Fruit fly (Drosophila melanogaster) whole organism, pupa: ENCODE measurements around the gene Sys1.

Experiments used
- CG10348 ChIP-seq: fragments of 200-800 bp; sonication (Bioruptor generic); IDR thresholded peaks from 2 replicates; pipeline ENCODE4 v1.3.6; 2022; ENCODE audit warnings: missing biosample characterization, missing genetic modification characterization
- CG12605 ChIP-seq: fragments of 200-800 bp; sonication (Bioruptor generic); IDR thresholded peaks from 2 replicates; pipeline ENCODE4 v1.3.6; 2022; ENCODE audit warnings: missing biosample characterization, missing genetic modification characterization
- CG13204 ChIP-seq: fragments of 200-800 bp; sonication (Bioruptor generic); optimal IDR thresholded peaks from 2 replicates; lab custom pipeline; 2018; ENCODE audit warnings: missing biosample characterization, mild to moderate bottlenecking, missing genetic modification characterization, moderate library complexity
- CG14655 ChIP-seq: fragments of 200-800 bp; sonication (Bioruptor generic); optimal IDR thresholded peaks from 3 replicates; lab custom pipeline; 2017; ENCODE audit warnings: mild to moderate bottlenecking, missing biosample characterization, missing genetic modification reagents, missing genetic modification characterization
- CG15710 ChIP-seq: fragments of 200-800 bp; sonication (Bioruptor generic); optimal IDR thresholded peaks from 2 replicates; lab custom pipeline; 2018; ENCODE audit warnings: missing biosample characterization, mild to moderate bottlenecking, missing genetic modification characterization, moderate library complexity
- CG17806 ChIP-seq: fragments of 200-800 bp; sonication (Bioruptor generic); optimal IDR thresholded peaks from 2 replicates; lab custom pipeline; 2018; ENCODE audit warnings: missing biosample characterization, mild to moderate bottlenecking, missing genetic modification characterization, moderate library complexity
- CG32121 ChIP-seq: fragments of 200-800 bp; sonication (Bioruptor generic); IDR thresholded peaks from 2 replicates; pipeline ENCODE4 v1.3.6; 2022; ENCODE audit warnings: missing biosample characterization, missing genetic modification characterization
- CG34367 ChIP-seq: fragments of 200-800 bp; sonication (Bioruptor generic); optimal IDR thresholded peaks from 2 replicates; lab custom pipeline; 2018; ENCODE audit warnings: missing biosample characterization, mild to moderate bottlenecking, missing genetic modification characterization
- CG4496 ChIP-seq: fragments of 200-800 bp; sonication (Bioruptor generic); IDR thresholded peaks from 3 replicates; pipeline ENCODE4 v1.3.6; 2022; ENCODE audit warnings: missing biosample characterization, missing genetic modification characterization
- CG8159 ChIP-seq: fragments of 200-800 bp; sonication (Bioruptor generic); optimal IDR thresholded peaks from 3 replicates; lab custom pipeline; 2018; ENCODE audit warnings: missing biosample characterization, mild to moderate bottlenecking, missing genetic modification characterization, moderate library complexity
- CG8301 ChIP-seq: fragments of 200-800 bp; sonication (Bioruptor generic); optimal IDR thresholded peaks from 2 replicates; lab custom pipeline; 2018; ENCODE audit warnings: missing biosample characterization, mild to moderate bottlenecking, missing genetic modification characterization
- CG9948 ChIP-seq: fragments of 200-800 bp; sonication (Bioruptor generic); optimal IDR thresholded peaks from 2 replicates; lab custom pipeline; 2018; ENCODE audit warnings: missing biosample characterization, mild to moderate bottlenecking, missing genetic modification characterization, moderate library complexity
- D1 ChIP-seq: fragments of 200-800 bp; sonication (Bioruptor generic); optimal IDR thresholded peaks from 2 replicates; lab custom pipeline; 2018; ENCODE audit warnings: missing biosample characterization, mild to moderate bottlenecking, missing genetic modification characterization, moderate library complexity
- EcR ChIP-seq: fragments of 200-800 bp; sonication (Bioruptor generic); optimal IDR thresholded peaks from 3 replicates; lab custom pipeline; 2019; ENCODE audit warnings: missing biosample characterization, missing genetic modification characterization, mild to moderate bottlenecking, moderate library complexity, missing genetic modification reagents
- Ets98B ChIP-seq: fragments of 200-800 bp; sonication (Bioruptor generic); IDR thresholded peaks from 2 replicates; pipeline ENCODE4 v1.3.6; 2022; ENCODE audit warnings: missing biosample characterization, missing genetic modification characterization
- Pif1A ChIP-seq: fragments of 200-800 bp; sonication (Bioruptor generic); optimal IDR thresholded peaks from 3 replicates; lab custom pipeline; 2016; ENCODE audit warnings: missing biosample characterization, missing genetic modification characterization
- Pif1B ChIP-seq: fragments of 200-800 bp; sonication (Bioruptor generic); optimal IDR thresholded peaks from 3 replicates; lab custom pipeline; 2016; ENCODE audit warnings: missing biosample characterization, missing genetic modification characterization
- Snoo ChIP-seq: fragments of 200-800 bp; sonication (Bioruptor generic); optimal IDR thresholded peaks from 3 replicates; lab custom pipeline; 2017; ENCODE audit warnings: missing biosample characterization, mild to moderate bottlenecking, missing genetic modification characterization, inconsistent platforms
- fd96Ca ChIP-seq: fragments of 200-800 bp; sonication (Bioruptor generic); IDR thresholded peaks from 3 replicates; pipeline ENCODE4 v1.3.6; 2022; ENCODE audit warnings: missing biosample characterization, missing genetic modification characterization
- gl ChIP-seq: fragments of 200-800 bp; sonication (Bioruptor generic); optimal IDR thresholded peaks from 2 replicates; lab custom pipeline; 2018; ENCODE audit warnings: missing biosample characterization, mild to moderate bottlenecking, missing genetic modification characterization
- rn ChIP-seq: fragments of 200-800 bp; sonication (Bioruptor generic); IDR thresholded peaks from 2 replicates; pipeline ENCODE4 v1.3.6; 2022; ENCODE audit warnings: missing biosample characterization, missing genetic modification characterization

The Sys1 gene

DNA sequence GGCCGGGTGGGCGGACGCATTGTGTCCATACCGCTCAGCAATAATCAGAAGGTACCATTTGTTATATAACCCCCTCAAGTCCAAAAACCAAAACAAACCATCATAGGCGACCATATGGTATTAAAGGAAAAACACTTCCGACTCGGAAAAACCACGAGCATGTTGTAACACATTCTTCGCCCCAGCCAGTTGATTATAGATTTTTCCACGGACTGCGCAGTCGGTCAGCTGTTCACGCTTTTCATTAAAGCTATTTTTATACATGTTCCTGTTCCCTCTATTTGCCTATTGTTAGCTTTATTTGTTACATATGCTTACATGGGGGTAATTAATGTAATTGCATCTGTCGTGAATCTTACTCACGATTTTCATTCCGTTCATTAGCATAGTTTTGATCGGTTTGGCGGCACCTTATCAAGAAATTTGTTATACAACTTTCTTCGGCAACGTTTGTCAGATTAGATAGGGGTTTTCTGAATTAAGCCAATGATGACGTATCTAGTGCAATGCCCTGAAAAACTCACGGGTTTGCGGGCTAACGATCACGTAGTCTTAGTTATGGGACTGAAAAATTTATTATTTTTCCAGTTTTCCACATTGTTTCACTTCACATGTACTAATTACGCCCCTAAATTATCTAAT is 12.2 kb downstream of the Sys1 start:
- TF ChIP-seq CG10348 (GFP tag; lab: Robert Waterston, UW) (no peak), CG15710 (tag; lab: Kevin White, UChicago) (no peak), CG8301 (tag; lab: Kevin White, UChicago) (no peak), Snoo (tag; lab: Kevin White, UChicago) (no peak), CG14655 (no peak), CG13204 (GFP tag; lab: Kevin White, UChicago) (no peak), Pif1A (no peak), EcR (GFP tag; lab: Kevin White, UChicago) (no peak), CG32121 (GFP tag; lab: Robert Waterston, UW) (no peak), fd96Ca (no peak), rn (GFP tag; lab: Robert Waterston, UW) (no peak), D1 (tag; lab: Kevin White, UChicago) (no peak), CG12605 (GFP tag; lab: Robert Waterston, UW) (no peak), Pif1B (GFP tag; lab: Kevin White, UChicago) (no peak), CG8159 (tag; lab: Kevin White, UChicago) (no peak), CG17806 (no peak), Ets98B (no peak)
- TF ChIP-seq, all 21 proteins: peak for 0

dm6 chr3R:8667568-8667967 is 14.9 kb downstream of the Sys1 start, which contains the start of gene CG8036:
CG8036 (plus strand) TSS chr3R:8667868.
- no peak for TF ChIP-seq CG8301 (tag; lab: Kevin White, UChicago)

- no peak for TF ChIP-seq gl (tag; lab: Kevin White, UChicago)
- no peak for TF ChIP-seq CG8159 (tag; lab: Kevin White, UChicago)
- TF ChIP-seq Pif1A, result no peak
- TF ChIP-seq CG13204 (GFP tag; lab: Kevin White, UChicago), result no peak
- no peak for TF ChIP-seq D1 (tag; lab: Kevin White, UChicago)
- TF ChIP-seq CG4496 (GFP tag; lab: Robert Waterston, UW), result no peak
- TF ChIP-seq CG12605 (GFP tag; lab: Robert Waterston, UW), result no peak
- TF ChIP-seq EcR (GFP tag; lab: Kevin White, UChicago), result peak; percentile 28
- 0 out of 2 replicates have a peak, but pooled peaks have one; percentile 3 for TF ChIP-seq Ets98B
These were observed 15.6 kb downstream of the Sys1 start for dm6 chr3R:8668024-8668856.

DNA sequence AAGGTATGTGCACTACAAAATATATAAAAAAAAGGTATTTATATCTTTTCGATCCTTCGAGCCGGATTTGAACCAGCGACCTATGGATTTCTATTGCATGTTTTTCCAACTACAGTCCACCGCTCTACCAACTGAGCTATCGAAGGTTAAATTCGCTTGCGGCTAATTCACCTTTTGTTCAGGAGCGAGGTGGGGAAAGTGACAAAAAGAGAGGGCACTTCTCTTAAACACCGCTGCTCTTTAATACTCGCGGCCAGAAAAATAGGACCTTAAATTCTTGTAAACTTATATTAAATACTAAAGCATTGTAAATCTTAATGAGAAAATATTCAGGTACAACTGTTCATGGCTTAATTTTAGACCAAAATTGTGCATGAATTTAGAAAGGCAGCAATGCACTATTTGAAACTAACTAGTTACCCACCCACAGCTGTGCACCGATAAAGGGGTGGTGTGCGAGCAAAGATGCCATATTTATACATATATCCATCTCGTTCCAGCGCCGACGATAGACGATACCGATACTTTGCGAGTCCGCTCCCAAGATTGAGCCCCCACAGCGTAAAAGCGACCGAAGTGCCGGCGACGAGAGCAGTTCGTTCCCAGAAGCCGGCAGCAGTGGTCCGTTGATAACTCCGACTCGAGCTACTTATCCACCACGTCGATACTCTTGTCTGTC is 16.5 kb downstream of the Sys1 start:
- peak; percentile 94 for TF ChIP-seq CG13204 (GFP tag; lab: Kevin White, UChicago)
- TF ChIP-seq CG9948 (tag; lab: Kevin White, UChicago), result peak; percentile 98
- peak; percentile 98 for TF ChIP-seq CG12605 (GFP tag; lab: Robert Waterston, UW)
- peak; percentile 98 for TF ChIP-seq CG34367 (tag; lab: Kevin White, UChicago)
- TF ChIP-seq Snoo (tag; lab: Kevin White, UChicago), result peak; percentile 97
- TF ChIP-seq EcR (GFP tag; lab: Kevin White, UChicago), result peak; percentile 45
- TF ChIP-seq CG15710 (tag; lab: Kevin White, UChicago), result peak; percentile 97
- peak; percentile 99 for TF ChIP-seq Pif1B (GFP tag; lab: Kevin White, UChicago)
- TF ChIP-seq rn (GFP tag; lab: Robert Waterston, UW), result peak; percentile 92
- peak; percentile 97 for TF ChIP-seq fd96Ca
- peak; percentile 96 for TF ChIP-seq gl (tag; lab: Kevin White, UChicago)
- peak; percentile 99 for TF ChIP-seq Ets98B
- TF ChIP-seq D1 (tag; lab: Kevin White, UChicago), result peak; percentile 86
- TF ChIP-seq CG32121 (GFP tag; lab: Robert Waterston, UW), result peak; percentile 97
- peak; percentile 99 for TF ChIP-seq CG8301 (tag; lab: Kevin White, UChicago)
- TF ChIP-seq CG8159 (tag; lab: Kevin White, UChicago), result peak; percentile 98
- TF ChIP-seq CG10348 (GFP tag; lab: Robert Waterston, UW), result peak; percentile 89
- TF ChIP-seq CG17806, result peak; percentile 98
- TF ChIP-seq CG14655, result peak; percentile 98
- peak; percentile 99 for TF ChIP-seq CG4496 (GFP tag; lab: Robert Waterston, UW)
- TF ChIP-seq Pif1A, result peak; percentile 99

DNA sequence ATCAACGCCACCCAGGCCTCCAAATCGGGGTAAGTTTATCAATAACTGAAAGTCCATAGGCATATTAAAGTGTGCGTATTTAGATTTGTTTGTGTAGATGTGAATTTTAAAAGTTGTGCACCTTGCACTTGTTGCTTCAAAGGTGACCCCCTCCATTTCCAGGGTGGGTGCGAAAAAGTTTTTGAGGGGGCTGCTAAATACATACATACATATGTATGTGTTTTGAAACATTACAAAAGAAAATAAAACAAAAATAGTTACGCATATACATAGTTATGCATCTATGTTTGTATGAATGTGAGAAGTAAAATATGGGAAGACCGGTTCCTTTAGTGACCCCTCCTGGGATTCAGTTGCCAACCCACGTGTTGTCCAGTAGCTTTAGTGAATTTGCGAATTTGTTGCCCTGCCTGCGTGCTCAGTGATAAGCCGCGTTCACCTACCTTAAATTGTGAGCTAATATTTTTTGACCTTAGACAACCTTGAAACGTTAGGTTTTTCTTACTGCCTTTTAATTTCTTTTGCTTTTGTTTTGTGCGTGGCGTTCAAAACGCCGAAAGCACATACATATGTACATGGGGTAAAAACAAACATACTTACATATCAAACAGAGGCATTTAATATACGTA is 17.4 kb downstream of the Sys1 start:
- TF ChIP-seq fd96Ca (peak; percentile 58; the same call in 2 of the 3 replicates), gl (tag; lab: Kevin White, UChicago) (no peak), Pif1A (peak; percentile 9), EcR (GFP tag; lab: Kevin White, UChicago) (peak; percentile 19), CG12605 (GFP tag; lab: Robert Waterston, UW) (no peak; the same call in 1 of the 2 replicates), CG4496 (GFP tag; lab: Robert Waterston, UW) (peak; percentile 47; the same call in 1 of the 3 replicates), Ets98B (peak; percentile 51), CG32121 (GFP tag; lab: Robert Waterston, UW) (peak; percentile 56; the same call in 1 of the 2 replicates)
- TF ChIP-seq, all 21 proteins: peak for 6
